Fruit fly (Drosophila melanogaster) whole organism, embryonic: ENCODE measurements around the gene CG11470.
A peak's percentile ranks its signal among the peaks of the same experiment; 100 is the strongest.

Source experiments
- Ada2b ChIP-seq: fragments of 200-800 bp; sonication (Bioruptor generic); IDR thresholded peaks from 2 replicates; pipeline ENCODE4 v1.3.6; 2022; ENCODE audit warnings: missing biosample characterization, missing genetic modification characterization
- Atf-2 ChIP-seq: fragments of 200-800 bp; sonication (Bioruptor generic); optimal IDR thresholded peaks from 2 replicates; lab custom pipeline; 2016; ENCODE audit warnings: missing biosample characterization, missing genetic modification characterization
- Bgb ChIP-seq: fragments of 200-800 bp; sonication (Bioruptor generic); IDR thresholded peaks from 2 replicates; pipeline ENCODE4 v1.3.6; 2022; ENCODE audit warnings: missing biosample characterization, missing genetic modification characterization; ENCODE audit not compliant: partially characterized antibody
- CG10654 ChIP-seq: fragments of 200-800 bp; sonication (Bioruptor generic); optimal IDR thresholded peaks from 2 replicates; lab custom pipeline; 2016; ENCODE audit warnings: missing biosample characterization, missing genetic modification characterization
- CG11247 ChIP-seq: fragments of 200-800 bp; sonication (Bioruptor generic); IDR thresholded peaks from 2 replicates; pipeline ENCODE4 v1.3.6; 2022; ENCODE audit warnings: missing biosample characterization, missing genetic modification characterization
- CG11560 ChIP-seq: fragments of 200-800 bp; sonication (Bioruptor generic); IDR thresholded peaks from 3 replicates; pipeline ENCODE4 v1.3.6; 2022; ENCODE audit warnings: missing biosample characterization, missing genetic modification characterization
- CG13123 ChIP-seq: fragments of 200-800 bp; sonication (Bioruptor generic); optimal IDR thresholded peaks from 2 replicates; lab custom pipeline; 2016; ENCODE audit warnings: missing biosample characterization, missing genetic modification characterization
- CG13624 ChIP-seq: fragments of 200-800 bp; sonication (Bioruptor generic); optimal IDR thresholded peaks from 2 replicates; lab custom pipeline; 2016; ENCODE audit warnings: missing biosample characterization, missing genetic modification characterization
- CG1603 ChIP-seq: fragments of 200-800 bp; sonication (Bioruptor generic); optimal IDR thresholded peaks from 2 replicates; lab custom pipeline; 2019; ENCODE audit warnings: missing biosample characterization, mild to moderate bottlenecking, missing genetic modification characterization, moderate library complexity
- CG17568 ChIP-seq: fragments of 200-800 bp; sonication (Bioruptor generic); optimal IDR thresholded peaks from 2 replicates; lab custom pipeline; 2018; ENCODE audit warnings: missing biosample characterization, mild to moderate bottlenecking, missing genetic modification characterization, moderate library complexity
- CG18476 ChIP-seq: fragments of 200-800 bp; sonication (Bioruptor generic); optimal IDR thresholded peaks from 2 replicates; lab custom pipeline; 2016; ENCODE audit warnings: missing biosample characterization, mild to moderate bottlenecking, missing genetic modification characterization
- CG2129 ChIP-seq: fragments of 200-800 bp; sonication (Bioruptor generic); IDR thresholded peaks from 2 replicates; pipeline ENCODE4 v1.3.6; 2022; ENCODE audit warnings: missing biosample characterization, missing genetic modification characterization; ENCODE audit not compliant: partially characterized antibody
- CG31441 ChIP-seq: fragments of 200-800 bp; sonication (Bioruptor generic); IDR thresholded peaks from 2 replicates; pipeline ENCODE4 v1.3.6; 2022; ENCODE audit warnings: missing biosample characterization, missing genetic modification characterization
- CG32772 ChIP-seq: fragments of 200-800 bp; sonication (Bioruptor generic); IDR thresholded peaks from 2 replicates; pipeline ENCODE4 v1.3.6; 2022; ENCODE audit warnings: missing biosample characterization, missing genetic modification characterization
- CG34422 ChIP-seq: fragments of 200-800 bp; sonication (Bioruptor generic); IDR thresholded peaks from 3 replicates; pipeline ENCODE4 v1.3.6; 2022; ENCODE audit warnings: missing biosample characterization, missing genetic modification characterization
- CG7556 ChIP-seq: fragments of 200-800 bp; sonication (Bioruptor generic); optimal IDR thresholded peaks from 2 replicates; lab custom pipeline; 2017; ENCODE audit warnings: missing biosample characterization, mild to moderate bottlenecking, missing genetic modification characterization
- CG8478 ChIP-seq: fragments of >200 bp; optimal IDR thresholded peaks from 2 replicates; lab custom pipeline; 2018
- CG8924 ChIP-seq: fragments of 200-800 bp; optimal IDR thresholded peaks from 3 replicates; lab custom pipeline; 2019; ENCODE audit warnings: missing biosample characterization, mild to moderate bottlenecking, missing genetic modification characterization, moderate library complexity
- CG9609 ChIP-seq: fragments of 200-800 bp; sonication (Bioruptor generic); optimal IDR thresholded peaks from 3 replicates; lab custom pipeline; 2016; ENCODE audit warnings: missing biosample characterization, missing genetic modification characterization
- Elba2 ChIP-seq: fragments of 200-800 bp; sonication (Bioruptor generic); optimal IDR thresholded peaks from 3 replicates; lab custom pipeline; 2016; ENCODE audit warnings: missing biosample characterization, missing genetic modification characterization
- Fer3 ChIP-seq: fragments of 200-800 bp; sonication (Bioruptor generic); optimal IDR thresholded peaks from 2 replicates; lab custom pipeline; 2018; ENCODE audit warnings: missing biosample characterization, mild to moderate bottlenecking, missing genetic modification characterization, moderate library complexity
- GATAe ChIP-seq: fragments of 200-800 bp; sonication (Bioruptor generic); conservative IDR thresholded peaks from 2 replicates; pipeline ENCODE4 v1.3.6; 2022; ENCODE audit warnings: missing biosample characterization, missing genetic modification characterization
- HLH3B ChIP-seq: fragments of 200-800 bp; sonication (Bioruptor generic); IDR thresholded peaks from 2 replicates; pipeline ENCODE4 v1.3.6; 2022; ENCODE audit warnings: missing biosample characterization, missing genetic modification characterization
- MESR4 ChIP-seq: fragments of 200-800 bp; sonication (Bioruptor generic); optimal IDR thresholded peaks from 2 replicates; lab custom pipeline; 2018; ENCODE audit warnings: missing biosample characterization, mild to moderate bottlenecking, missing genetic modification characterization, moderate library complexity
- Med ChIP-seq: fragments of 200-800 bp; sonication (Bioruptor generic); peaks from one replicate; lab custom pipeline; 2016; ENCODE audit warnings: missing biosample characterization, missing genetic modification characterization, mild to moderate bottlenecking, inconsistent platforms, moderate library complexity
- Opbp ChIP-seq: fragments of 200-800 bp; sonication (Bioruptor generic); IDR thresholded peaks from 3 replicates; pipeline ENCODE4 v1.3.6; 2022; ENCODE audit warnings: missing biosample characterization, missing genetic modification characterization; ENCODE audit not compliant: partially characterized antibody
- Six4 ChIP-seq: fragments of 200-800 bp; sonication (Bioruptor generic); optimal IDR thresholded peaks from 2 replicates; lab custom pipeline; 2016; ENCODE audit warnings: missing biosample characterization, missing genetic modification characterization
- Sox100B ChIP-seq: fragments of 200-800 bp; sonication (Bioruptor generic); optimal IDR thresholded peaks from 3 replicates; lab custom pipeline; 2018; ENCODE audit warnings: missing biosample characterization, mild to moderate bottlenecking, missing genetic modification characterization
- Tbp ChIP-seq: fragments of >200 bp; optimal IDR thresholded peaks from 2 replicates; lab custom pipeline; 2018; ENCODE audit warnings: missing biosample characterization, missing genetic modification characterization
- ap ChIP-seq: fragments of 200-800 bp; sonication (Bioruptor generic); IDR thresholded peaks from 2 replicates; pipeline ENCODE4 v1.3.6; 2022; ENCODE audit warnings: missing biosample characterization, missing genetic modification characterization
- ara ChIP-seq: fragments of 200-800 bp; sonication (Bioruptor generic); IDR thresholded peaks from 2 replicates; pipeline ENCODE4 v1.3.6; 2022; ENCODE audit warnings: missing biosample characterization, missing genetic modification characterization
- cas ChIP-seq: fragments of 200-800 bp; sonication (Bioruptor generic); IDR thresholded peaks from 2 replicates; pipeline ENCODE4 v1.3.6; 2022; ENCODE audit warnings: missing biosample characterization, missing genetic modification characterization
- caup ChIP-seq: fragments of 200-800 bp; sonication (Bioruptor generic); optimal IDR thresholded peaks from 3 replicates; lab custom pipeline; 2017; ENCODE audit warnings: missing biosample characterization, mild to moderate bottlenecking, missing genetic modification characterization, moderate library complexity; ENCODE audit not compliant: severe bottlenecking
- chif ChIP-seq, 2 experiments: fragments of 200-800 bp; sonication (Bioruptor generic); optimal IDR thresholded peaks; 3 replicates each; lab custom pipeline; 2016; ENCODE audit warnings: missing biosample characterization in 2 of 2, missing genetic modification characterization in 2 of 2
- chinmo ChIP-seq: fragments of 200-800 bp; sonication (Bioruptor generic); IDR thresholded peaks from 4 replicates; pipeline ENCODE4 v1.3.6; 2022; ENCODE audit warnings: missing biosample characterization, missing genetic modification characterization; ENCODE audit not compliant: partially characterized antibody
- dpn ChIP-seq, 2 experiments: fragments of 200-800 bp; sonication (Bioruptor generic); optimal IDR thresholded peaks; 3 replicates each; lab custom pipeline; 2016; ENCODE audit warnings: missing biosample characterization in 2 of 2, missing genetic modification characterization in 2 of 2
- en ChIP-seq: fragments of 200-800 bp; sonication (Bioruptor generic); optimal IDR thresholded peaks from 2 replicates; lab custom pipeline; 2016; ENCODE audit warnings: missing biosample characterization, missing genetic modification characterization
- fd96Cb ChIP-seq: fragments of 200-800 bp; sonication (Bioruptor generic); optimal IDR thresholded peaks from 2 replicates; lab custom pipeline; 2018; ENCODE audit warnings: missing biosample characterization, mild to moderate bottlenecking, missing genetic modification characterization, moderate library complexity
- gcm ChIP-seq: fragments of 200-800 bp; sonication (Bioruptor generic); optimal IDR thresholded peaks from 2 replicates; lab custom pipeline; 2019; ENCODE audit warnings: missing biosample characterization, mild to moderate bottlenecking, missing genetic modification characterization, moderate library complexity
- gfzf ChIP-seq: fragments of 200-800 bp; sonication (Bioruptor generic); optimal IDR thresholded peaks from 2 replicates; lab custom pipeline; 2016; ENCODE audit warnings: missing biosample characterization, mild to moderate bottlenecking, missing genetic modification characterization, moderate library complexity
- hth ChIP-seq: fragments of >200 bp; optimal IDR thresholded peaks from 2 replicates; lab custom pipeline; 2017; ENCODE audit warnings: inconsistent platforms
- jumu ChIP-seq: fragments of 200-800 bp; sonication (Bioruptor generic); optimal IDR thresholded peaks from 3 replicates; lab custom pipeline; 2016; ENCODE audit warnings: missing biosample characterization, missing genetic modification characterization
- lilli ChIP-seq: fragments of 200-800 bp; sonication (Bioruptor generic); optimal IDR thresholded peaks from 3 replicates; lab custom pipeline; 2016; ENCODE audit warnings: missing biosample characterization, missing genetic modification characterization
- maf-S ChIP-seq: fragments of 200-800 bp; sonication (Bioruptor generic); optimal IDR thresholded peaks from 2 replicates; lab custom pipeline; 2016; ENCODE audit warnings: missing biosample characterization, missing genetic modification characterization
- mirr ChIP-seq: fragments of 200-800 bp; sonication (Bioruptor generic); optimal IDR thresholded peaks from 3 replicates; lab custom pipeline; 2018; ENCODE audit warnings: missing biosample characterization, mild to moderate bottlenecking, missing genetic modification characterization
- pho ChIP-seq: fragments of 200-800 bp; sonication (Bioruptor generic); optimal IDR thresholded peaks from 2 replicates; lab custom pipeline; 2016; ENCODE audit warnings: missing biosample characterization, missing genetic modification characterization
- pum ChIP-seq: fragments of 200-800 bp; sonication (Bioruptor generic); optimal IDR thresholded peaks from 2 replicates; lab custom pipeline; 2016; ENCODE audit warnings: missing biosample characterization, missing genetic modification characterization
- run ChIP-seq: fragments of 200-800 bp; sonication (Bioruptor generic); optimal IDR thresholded peaks from 3 replicates; lab custom pipeline; 2018; ENCODE audit warnings: missing biosample characterization, mild to moderate bottlenecking, missing genetic modification characterization
- tin ChIP-seq: fragments of 200-800 bp; sonication (Bioruptor generic); optimal IDR thresholded peaks from 3 replicates; lab custom pipeline; 2016; ENCODE audit warnings: missing biosample characterization, missing genetic modification characterization
- usp ChIP-seq: fragments of >200 bp; optimal IDR thresholded peaks from 2 replicates; lab custom pipeline; 2017; ENCODE audit warnings: missing biosample characterization, missing genetic modification characterization

Gene CG11470

DNA sequence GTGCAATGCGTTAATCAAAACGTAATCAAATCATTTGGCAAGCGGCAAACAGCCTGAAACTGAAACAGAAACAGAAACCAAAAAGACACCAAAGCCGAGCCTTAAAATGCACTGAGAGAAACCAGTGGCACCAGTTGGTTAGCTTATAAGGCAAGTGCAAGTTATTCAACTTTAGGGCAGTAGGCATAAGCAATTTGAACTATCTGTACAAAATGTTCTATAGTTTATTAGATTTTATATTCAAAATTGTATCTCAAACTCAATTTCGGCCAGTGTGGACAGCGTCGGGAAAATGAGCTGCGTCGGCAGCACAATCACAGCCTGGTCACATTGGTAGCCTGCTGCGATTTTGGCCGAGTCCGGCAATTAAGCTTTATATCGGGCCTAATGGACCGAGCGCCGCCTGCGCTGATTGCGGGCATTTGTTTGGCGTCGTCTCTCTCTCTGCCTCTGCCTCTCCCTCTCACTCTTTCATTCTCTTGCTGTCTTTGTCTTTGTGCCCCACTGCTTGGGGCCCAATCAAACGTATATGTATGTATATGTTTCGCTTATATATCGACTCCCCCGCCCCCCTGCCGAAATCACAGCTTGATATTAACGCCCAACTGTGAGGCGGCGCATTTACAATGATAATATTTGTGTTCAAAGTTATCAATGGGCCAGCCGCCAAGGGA is 22.4 kb downstream of the CG11470 start (continued):
- TF ChIP-seq Ada2b (GFP tag; lab: Robert Waterston, UW) (peak; percentile 34; the same call in 1 of the 2 replicates), CG8924 (tag; lab: Kevin White, UChicago) (peak; percentile 61), CG13624 (GFP tag; lab: Kevin White, UChicago) (no peak), Bgb (GFP tag; lab: Robert Waterston, UW) (0 out of 2 replicates have a peak, but pooled peaks have one; percentile 12), CG32772 (GFP tag; lab: Robert Waterston, UW) (peak; percentile 68), gfzf (GFP tag; lab: Kevin White, UChicago) (peak; percentile 20), maf-S (no peak), CG11560 (tag; lab: Robert Waterston, UW) (no peak), CG7556 (peak; percentile 47), usp (GFP tag; lab: Kevin White, UChicago) (no peak), en (GFP tag; lab: Kevin White, UChicago) (peak; percentile 20), pho (GFP tag; lab: Kevin White, UChicago) (no peak), jumu (GFP tag; lab: Kevin White, UChicago) (peak; percentile 67), Elba2 (GFP tag; lab: Kevin White, UChicago) (peak; percentile 46), CG17568 (GFP tag; lab: Kevin White, UChicago) (peak; percentile 5), Opbp (GFP tag; lab: Robert Waterston, UW) (no peak), CG8478 (no peak), GATAe (GFP tag; lab: Robert Waterston, UW) (no peak), Sox100B (GFP tag; lab: Kevin White, UChicago) (peak; percentile 45), Med (GFP tag; lab: Kevin White, UChicago) (peak; percentile 94), cas (GFP tag; lab: Robert Waterston, UW) (no peak), CG9609 (GFP tag; lab: Kevin White, UChicago) (peak; percentile 48), Tbp (GFP tag; lab: Kevin White, UChicago) (no peak), CG34422 (GFP tag; lab: Robert Waterston, UW) (peak; percentile 72; the same call in 2 of the 3 replicates), dpn (GFP tag; optimal IDR thresholded peaks at IDR 0.05; lab: Kevin White, UChicago) (peak; percentile 44 to 58), ap (GFP tag; lab: Robert Waterston, UW) (peak; percentile 56; the same call in 1 of the 2 replicates), lilli (GFP tag; lab: Kevin White, UChicago) (peak; percentile 44), CG2129 (GFP tag; lab: Robert Waterston, UW) (no peak), fd96Cb (tag; lab: Kevin White, UChicago) (peak; percentile 69), HLH3B (GFP tag; lab: Robert Waterston, UW) (peak; percentile 65), chif (GFP tag; optimal IDR thresholded peaks at IDR 0.05; lab: Kevin White, UChicago) (peak; percentile 69 to 71), Fer3 (tag; lab: Kevin White, UChicago) (peak; percentile 5), ara (GFP tag; lab: Robert Waterston, UW) (peak; percentile 79), chinmo (GFP tag; lab: Robert Waterston, UW) (0 out of 4 replicates have a peak, but pooled peaks have one; percentile 31), CG1603 (tag; lab: Kevin White, UChicago) (peak; percentile 86), CG13123 (no peak), Six4 (GFP tag; lab: Kevin White, UChicago) (peak; percentile 43), CG10654 (GFP tag; lab: Kevin White, UChicago) (peak; percentile 33), caup (GFP tag; lab: Kevin White, UChicago) (peak; percentile 21), MESR4 (GFP tag; lab: Kevin White, UChicago) (no peak), CG18476 (GFP tag; lab: Kevin White, UChicago) (peak; percentile 46), hth (lab: Kevin White, UChicago) (no peak), gcm (GFP tag; lab: Kevin White, UChicago) (peak; percentile 8), run (tag; lab: Kevin White, UChicago) (peak; percentile 14), tin (peak; percentile 62), mirr (GFP tag; lab: Kevin White, UChicago) (no peak), Atf-2 (GFP tag; lab: Kevin White, UChicago) (peak; percentile 41), CG31441 (peak; percentile 67; the same call in 1 of the 2 replicates), pum (peak; percentile 61), CG11247 (GFP tag; lab: Robert Waterston, UW) (peak; percentile 30; the same call in 1 of the 2 replicates)
